Worm (Caenorhabditis elegans) whole organism, L3 larva: Measurements from ENCODE around the gene hlh-25.

Source experiments
- ZK546.5 ChIP-seq: sonication (generic microtip); optimal IDR thresholded peaks from 2 replicates; lab custom pipeline; 2017; ENCODE audit warnings: missing biosample characterization, missing genetic modification characterization
- fkh-10 ChIP-seq: sonication (generic microtip); optimal IDR thresholded peaks from 2 replicates; lab custom pipeline; 2017; ENCODE audit warnings: missing biosample characterization, missing genetic modification reagents, missing genetic modification characterization
- mdl-1 ChIP-seq: fragments of 150-350 bp; optimal IDR thresholded peaks from 2 replicates; lab custom pipeline; 2014; ENCODE audit warnings: missing biosample characterization, missing genetic modification characterization
- nhr-23 ChIP-seq: fragments of 150-350 bp; optimal IDR thresholded peaks from 2 replicates; lab custom pipeline; 2014; ENCODE audit warnings: missing biosample characterization, missing genetic modification reagents, missing genetic modification characterization

DNA sequence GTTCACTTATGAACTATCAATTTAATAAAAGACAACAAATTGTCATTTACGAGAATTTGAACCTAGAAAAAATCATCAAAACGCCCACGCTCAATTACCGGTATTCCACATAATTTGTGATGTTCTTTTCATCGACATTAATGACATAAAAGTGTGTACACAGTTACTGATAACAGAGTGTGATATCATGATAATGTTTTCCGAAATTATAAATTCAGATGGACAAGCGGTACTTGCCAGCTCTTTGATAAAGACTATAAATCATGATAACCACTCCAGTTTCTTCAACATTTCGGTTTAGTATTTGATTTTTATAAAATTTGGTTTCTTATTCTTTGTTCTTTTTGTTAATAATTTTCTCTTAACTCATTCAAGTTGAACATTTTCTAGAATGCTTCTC, 50.7 kb downstream of the hlh-25 start, which contains the start of gene lys-8:
- TF ChIP-seq fkh-10 (GFP tag; lab: Kevin White, UChicago) (no peak), nhr-23 (tag; lab: Kevin White, UChicago) (no peak), mdl-1 (tag; lab: Kevin White, UChicago) (no peak), ZK546.5 (tag; lab: Kevin White, UChicago) (no peak)
